Fruit fly (Drosophila melanogaster): ENCODE results near the gene CG15130.

Gene CG15130

DNA sequence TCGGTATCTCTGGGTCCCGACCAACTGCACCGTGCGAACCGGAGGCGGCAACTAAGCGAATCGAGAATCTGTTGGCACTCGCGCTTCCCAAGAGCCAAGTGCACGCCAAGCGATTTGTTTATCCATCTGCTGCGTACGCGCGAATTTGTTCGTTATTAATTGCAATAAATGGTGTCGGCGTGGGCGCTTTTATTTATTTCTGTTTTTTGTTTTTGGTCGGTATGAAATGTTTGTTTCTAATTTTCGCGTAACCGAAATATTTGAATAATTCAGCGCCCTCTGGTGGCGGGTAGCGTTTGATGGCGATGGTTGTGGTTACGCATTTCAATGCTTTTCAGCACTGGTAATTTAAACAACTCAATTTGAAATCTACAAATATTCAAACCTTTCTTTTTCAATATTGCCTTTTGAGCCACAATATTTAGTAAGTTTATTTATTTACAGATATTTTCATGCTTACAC lies 9.7 kb downstream of the CG15130 start, which contains the start of gene CG10947 (continued):
- no peak for TF ChIP-seq CG2129 (GFP tag; IDR thresholded peaks at IDR 0.05; ENCODE audit: partially characterized antibody)
- no peak for TF ChIP-seq Oaz (GFP tag; IDR thresholded peaks at IDR 0.05)
- TF ChIP-seq CG14860 (GFP tag; IDR thresholded peaks at IDR 0.05; ENCODE audit: partially characterized antibody): no peak
- TF ChIP-seq zf30C (GFP tag; optimal IDR thresholded peaks at IDR 0.05): no peak
- TF ChIP-seq CG13624 (GFP tag; optimal IDR thresholded peaks at IDR 0.05): peak; percentile 82
- TF ChIP-seq Hr51 (GFP tag; optimal IDR thresholded peaks at IDR 0.05): peak; percentile 39 to 48
- peak; percentile 99 for TF ChIP-seq Myb (GFP tag; optimal IDR thresholded peaks at IDR 0.05)
- TF ChIP-seq unc-4 (GFP tag; IDR thresholded peaks at IDR 0.05; ENCODE audit: partially characterized antibody): peak; percentile 62
- TF ChIP-seq Hr3 (GFP tag; optimal IDR thresholded peaks at IDR 0.05): peak; percentile 62
- TF ChIP-seq CG10267 (tag; optimal IDR thresholded peaks at IDR 0.05): peak; percentile 81
- TF ChIP-seq Dek (tag; optimal IDR thresholded peaks at IDR 0.05): peak; percentile 52
- no peak for TF ChIP-seq CG6175 (GFP tag; IDR thresholded peaks at IDR 0.05)
- TF ChIP-seq CG11723 (GFP tag; optimal IDR thresholded peaks at IDR 0.05): peak; percentile 58
- TF ChIP-seq CG17361 (GFP tag; IDR thresholded peaks at IDR 0.05): 0 out of 3 replicates have a peak, but pooled peaks have one; percentile 26
- no peak for TF ChIP-seq CG4730 (GFP tag; IDR thresholded peaks at IDR 0.05)
- TF ChIP-seq zen (tag; optimal IDR thresholded peaks at IDR 0.05): peak; percentile 13
- no peak for TF ChIP-seq kay (GFP tag; optimal IDR thresholded peaks at IDR 0.05)
- peak; percentile 84 for TF ChIP-seq CG33213 (GFP tag; optimal IDR thresholded peaks at IDR 0.05)
- TF ChIP-seq Fer1 (GFP tag; optimal IDR thresholded peaks at IDR 0.05): peak; percentile 61
- no peak for TF ChIP-seq CG8478 (optimal IDR thresholded peaks at IDR 0.05)
- TF ChIP-seq CG6272 (GFP tag; IDR thresholded peaks at IDR 0.05): no peak
- TF ChIP-seq CG17186 (GFP tag; optimal IDR thresholded peaks at IDR 0.05): no peak
- peak; percentile 70 for TF ChIP-seq Antp (GFP tag; optimal IDR thresholded peaks at IDR 0.05)
- no peak for TF ChIP-seq sc (optimal IDR thresholded peaks at IDR 0.05)
- TF ChIP-seq sc (GFP tag; optimal IDR thresholded peaks at IDR 0.05): peak; percentile 18
- TF ChIP-seq D19A (tag; optimal IDR thresholded peaks at IDR 0.05): peak; percentile 10
- peak; percentile 75 for TF ChIP-seq gro (GFP tag; optimal IDR thresholded peaks at IDR 0.05)
- no peak for TF ChIP-seq hth (optimal IDR thresholded peaks at IDR 0.05)
- TF ChIP-seq CG7556 (GFP tag; optimal IDR thresholded peaks at IDR 0.05): peak; percentile 12
- TF ChIP-seq CG1603 (tag; optimal IDR thresholded peaks at IDR 0.05): peak; percentile 67
- no peak for TF ChIP-seq esg (GFP tag; conservative IDR thresholded peaks at IDR 0.05)
- TF ChIP-seq Dref (GFP tag; IDR thresholded peaks at IDR 0.05): no peak
- TF ChIP-seq CG4424 (GFP tag; optimal IDR thresholded peaks at IDR 0.05): peak; percentile 74
- peak; percentile 39; the same call in 1 of the 2 replicates for TF ChIP-seq ato (GFP tag; IDR thresholded peaks at IDR 0.05; ENCODE audit: partially characterized antibody)
- peak; percentile 67 for TF ChIP-seq CG16863 (GFP tag; optimal IDR thresholded peaks at IDR 0.05)
- no peak for TF ChIP-seq p53 (GFP tag; optimal IDR thresholded peaks at IDR 0.05)
- no peak for TF ChIP-seq Tbp (GFP tag; optimal IDR thresholded peaks at IDR 0.05)
- TF ChIP-seq CG34224 (GFP tag; IDR thresholded peaks at IDR 0.05; ENCODE audit: partially characterized antibody): peak; percentile 60
- TF ChIP-seq NK7.1 (GFP tag; optimal IDR thresholded peaks at IDR 0.05): peak; percentile 57
- TF ChIP-seq slp2 (GFP tag; optimal IDR thresholded peaks at IDR 0.05): peak; percentile 68
- peak; percentile 70 for TF ChIP-seq chn (GFP tag; optimal IDR thresholded peaks at IDR 0.05)
- TF ChIP-seq lab (GFP tag; optimal IDR thresholded peaks at IDR 0.05): peak; percentile 71
- peak; percentile 68 for TF ChIP-seq maf-S (GFP tag; optimal IDR thresholded peaks at IDR 0.05)
- peak; percentile 51 for TF ChIP-seq hbn (GFP tag; IDR thresholded peaks at IDR 0.05; ENCODE audit: partially characterized antibody)
- TF ChIP-seq H15 (GFP tag; IDR thresholded peaks at IDR 0.05): 0 out of 3 replicates have a peak, but pooled peaks have one; percentile 36

Data from whole organism, embryonic.